Worm (Caenorhabditis elegans) whole organism, late embryonic: ENCODE measurements around the gene T02D1.7.

Source experiments
- K09A11.1 ChIP-seq: sonication (generic microtip); optimal IDR thresholded peaks from 2 replicates; lab custom pipeline; 2017; ENCODE audit warnings: antibody characterized with exemption, mild to moderate bottlenecking, missing genetic modification characterization, missing compliant biosample characterization; ENCODE audit not compliant: insufficient read depth
- Y22D7AL.16 ChIP-seq: sonication (generic microtip); optimal IDR thresholded peaks from 2 replicates; lab custom pipeline; 2016; ENCODE audit warnings: missing genetic modification characterization, missing compliant biosample characterization
- ceh-18 ChIP-seq: sonication (generic microtip); optimal IDR thresholded peaks from 2 replicates; lab custom pipeline; 2016; ENCODE audit warnings: missing genetic modification characterization, missing compliant biosample characterization
- ceh-19 ChIP-seq: fragments of 200-800 bp; sonication (Bioruptor generic); optimal IDR thresholded peaks from 2 replicates; lab custom pipeline; 2018; ENCODE audit warnings: mild to moderate bottlenecking, missing genetic modification characterization, missing compliant biosample characterization
- ceh-22 ChIP-seq: sonication (generic microtip); optimal IDR thresholded peaks from 2 replicates; lab custom pipeline; 2017; ENCODE audit warnings: missing biosample characterization, missing genetic modification characterization
- ceh-30 ChIP-seq: fragments of 150-350 bp; optimal IDR thresholded peaks from 2 replicates; lab custom pipeline; 2014; ENCODE audit warnings: missing biosample characterization, missing genetic modification characterization
- ceh-31 ChIP-seq: sonication (generic microtip); optimal IDR thresholded peaks from 2 replicates; lab custom pipeline; 2016; ENCODE audit warnings: missing genetic modification characterization, missing compliant biosample characterization
- ceh-9 ChIP-seq: sonication (generic microtip); optimal IDR thresholded peaks from 2 replicates; lab custom pipeline; 2016; ENCODE audit warnings: mild to moderate bottlenecking, missing genetic modification characterization, inconsistent platforms, missing compliant biosample characterization
- che-1 ChIP-seq: sonication (generic microtip); optimal IDR thresholded peaks from 2 replicates; lab custom pipeline; 2016; ENCODE audit warnings: mild to moderate bottlenecking, missing genetic modification characterization, missing compliant biosample characterization
- elt-2 ChIP-seq: sonication (generic microtip); optimal IDR thresholded peaks from 2 replicates; lab custom pipeline; 2016; ENCODE audit warnings: missing genetic modification reagents, missing genetic modification characterization, missing compliant biosample characterization
- ets-4 ChIP-seq: sonication (generic microtip); optimal IDR thresholded peaks from 2 replicates; lab custom pipeline; 2016; ENCODE audit warnings: missing genetic modification characterization, missing compliant biosample characterization
- eyg-1 ChIP-seq: sonication (generic microtip); optimal IDR thresholded peaks from 2 replicates; lab custom pipeline; 2016; ENCODE audit warnings: missing genotype, missing genetic modification characterization, missing compliant biosample characterization
- fkh-10 ChIP-seq: fragments of 150-350 bp; optimal IDR thresholded peaks from 2 replicates; lab custom pipeline; 2014; ENCODE audit warnings: missing biosample characterization, missing genetic modification reagents, missing genetic modification characterization
- fkh-6 ChIP-seq: sonication (generic microtip); optimal IDR thresholded peaks from 2 replicates; lab custom pipeline; 2016; ENCODE audit warnings: missing genetic modification characterization, missing compliant biosample characterization
- hlh-13 ChIP-seq: fragments of 200-800 bp; sonication (Bioruptor generic); optimal IDR thresholded peaks from 2 replicates; lab custom pipeline; 2018; ENCODE audit warnings: mild to moderate bottlenecking, missing genetic modification characterization, missing compliant biosample characterization
- hlh-15 ChIP-seq: sonication (generic microtip); optimal IDR thresholded peaks from 2 replicates; lab custom pipeline; 2016; ENCODE audit warnings: missing genetic modification characterization, missing compliant biosample characterization
- hlh-30 ChIP-seq: sonication (generic microtip); optimal IDR thresholded peaks from 2 replicates; lab custom pipeline; 2017; ENCODE audit warnings: antibody characterized with exemption, missing genetic modification characterization, missing compliant biosample characterization; ENCODE audit not compliant: insufficient read depth
- lim-6 ChIP-seq: sonication (generic microtip); optimal IDR thresholded peaks from 2 replicates; lab custom pipeline; 2016; ENCODE audit warnings: missing genetic modification characterization, missing compliant biosample characterization
- mec-3 ChIP-seq: sonication (generic microtip); optimal IDR thresholded peaks from 2 replicates; lab custom pipeline; 2016; ENCODE audit warnings: borderline replicate concordance, missing genetic modification characterization, missing compliant biosample characterization
- pag-3 ChIP-seq: sonication (generic microtip); optimal IDR thresholded peaks from 2 replicates; lab custom pipeline; 2016; ENCODE audit warnings: missing compliant biosample characterization, missing genetic modification characterization, borderline replicate concordance
- pha-4 ChIP-seq: fragments of 150-350 bp; optimal IDR thresholded peaks from 2 replicates; lab custom pipeline; 2018; ENCODE audit warnings: missing biosample characterization, missing genetic modification reagents, missing genetic modification characterization
- pqm-1 ChIP-seq: sonication (generic microtip); optimal IDR thresholded peaks from 2 replicates; lab custom pipeline; 2016; ENCODE audit warnings: missing genetic modification characterization, missing compliant biosample characterization
- pros-1 ChIP-seq: fragments of 150-350 bp; optimal IDR thresholded peaks from 2 replicates; lab custom pipeline; 2014; ENCODE audit warnings: missing biosample characterization, missing genetic modification reagents, missing genetic modification characterization
- ref-2 ChIP-seq: sonication (generic microtip); optimal IDR thresholded peaks from 2 replicates; lab custom pipeline; 2016; ENCODE audit warnings: missing genetic modification characterization, missing compliant biosample characterization
- rnt-1 ChIP-seq: sonication (generic microtip); optimal IDR thresholded peaks from 2 replicates; lab custom pipeline; 2016; ENCODE audit warnings: missing genetic modification characterization, missing compliant biosample characterization
- sox-2 ChIP-seq: fragments of 200-800 bp; sonication (Bioruptor generic); IDR thresholded peaks from 2 replicates; pipeline ENCODE4 v1.3.6; 2022; ENCODE audit warnings: missing genetic modification reagents, missing genetic modification characterization, missing compliant biosample characterization
- tbx-2 ChIP-seq: sonication (generic microtip); optimal IDR thresholded peaks from 2 replicates; lab custom pipeline; 2016; ENCODE audit warnings: missing genetic modification characterization, missing compliant biosample characterization
- ttx-3 ChIP-seq: sonication (generic microtip); optimal IDR thresholded peaks from 2 replicates; lab custom pipeline; 2016; ENCODE audit warnings: missing genetic modification reagents, missing genetic modification characterization, missing compliant biosample characterization
- unc-55 ChIP-seq: sonication (generic microtip); optimal IDR thresholded peaks from 2 replicates; lab custom pipeline; 2017; ENCODE audit warnings: missing biosample characterization, missing genetic modification reagents, missing genetic modification characterization
- zip-5 ChIP-seq: sonication (generic microtip); optimal IDR thresholded peaks from 2 replicates; lab custom pipeline; 2016; ENCODE audit warnings: missing genetic modification characterization, missing compliant biosample characterization
- ztf-16 ChIP-seq: sonication (generic microtip); optimal IDR thresholded peaks from 2 replicates; lab custom pipeline; 2017; ENCODE audit warnings: missing genetic modification characterization, missing compliant biosample characterization

Gene T02D1.7

ce11 chrIV:17371469-17371868 is 35.5 kb downstream of the T02D1.7 start, which contains the start of gene C30H6.5:
Gene C30H6.5, plus strand, starts transcription at chrIV:17371769.
- no peak for TF ChIP-seq ref-2 (tag; lab: Kevin White, UChicago)
- no peak for TF ChIP-seq hlh-13
- TF ChIP-seq hlh-15 (tag; lab: Kevin White, UChicago): no peak
- TF ChIP-seq ttx-3 (tag; lab: Kevin White, UChicago): no peak
- no peak for TF ChIP-seq hlh-30 (tag; lab: Kevin White, UChicago)
- no peak for TF ChIP-seq ceh-9
- no peak for TF ChIP-seq che-1
- no peak for TF ChIP-seq ztf-16 (tag; lab: Kevin White, UChicago)
- no peak for TF ChIP-seq Y22D7AL.16
- no peak for TF ChIP-seq eyg-1 (tag; lab: Kevin White, UChicago)
- TF ChIP-seq rnt-1 (tag; lab: Kevin White, UChicago): no peak
- no peak for TF ChIP-seq K09A11.1
- no peak for TF ChIP-seq sox-2 (GFP tag; lab: Robert Waterston, UW)
- no peak for TF ChIP-seq pag-3 (tag; lab: Kevin White, UChicago)
- no peak for TF ChIP-seq ceh-30 (tag; lab: Kevin White, UChicago)
- TF ChIP-seq lim-6: no peak
- TF ChIP-seq tbx-2 (tag; lab: Kevin White, UChicago): no peak
- TF ChIP-seq ceh-31: no peak
- TF ChIP-seq zip-5 (tag; lab: Kevin White, UChicago): no peak
- no peak for TF ChIP-seq ceh-18 (tag; lab: Kevin White, UChicago)

ce11 chrIV:17368292-17368691 is 38.6 kb downstream of the T02D1.7 start, which contains the start of gene trh-1:
Gene trh-1, plus strand, starts transcription at chrIV:17368592.
- TF ChIP-seq elt-2: no peak
- no peak for TF ChIP-seq ets-4
- no peak for TF ChIP-seq pag-3 (tag; lab: Kevin White, UChicago)
- TF ChIP-seq fkh-6 (tag; lab: Kevin White, UChicago): no peak
- TF ChIP-seq fkh-10 (GFP tag; lab: Kevin White, UChicago): no peak

ce11 chrIV:17367294-17367693 is 39.6 kb downstream of the T02D1.7 start, which contains the start of gene zipt-17:
Gene zipt-17, minus strand, starts transcription at chrIV:17367394.
- TF ChIP-seq hlh-15 (tag; lab: Kevin White, UChicago) (no peak), ceh-22 (tag; lab: Kevin White, UChicago) (no peak), ceh-30 (tag; lab: Kevin White, UChicago) (no peak)

- TF ChIP-seq ceh-18 (tag; lab: Kevin White, UChicago) (no peak), pha-4 (tag; lab: Kevin White, UChicago) (no peak), lim-6 (no peak), K09A11.1 (no peak), pros-1 (tag; lab: Kevin White, UChicago) (no peak), mec-3 (tag; lab: Kevin White, UChicago) (no peak), pqm-1 (no peak), tbx-2 (tag; lab: Kevin White, UChicago) (no peak), ceh-19 (no peak), che-1 (no peak), unc-55 (GFP tag; lab: Kevin White, UChicago) (no peak)
These were observed 45.8 kb downstream of the T02D1.7 start, which contains the start of gene clec-202 for ce11 chrIV:17361143-17361542. Gene clec-202, plus strand, starts transcription at chrIV:17361443.
